Worm (Caenorhabditis elegans) whole organism, midembryonic: ENCODE results near the gene btb-6.

Source experiments
- cog-1 ChIP-seq: sonication (generic microtip); optimal IDR thresholded peaks from 2 replicates; lab custom pipeline; 2016; ENCODE audit warnings: missing genetic modification characterization, missing compliant biosample characterization
- flt-1 ChIP-seq: fragments of 200-800 bp; sonication (Bioruptor generic); IDR thresholded peaks from 2 replicates; pipeline ENCODE4 v1.3.6; 2022; ENCODE audit warnings: missing genetic modification characterization, missing compliant biosample characterization
- med-1 ChIP-seq: sonication (generic microtip); optimal IDR thresholded peaks from 2 replicates; lab custom pipeline; 2017; ENCODE audit warnings: missing genetic modification characterization, mild to moderate bottlenecking, missing compliant biosample characterization, antibody characterized with exemption, missing genetic modification reagents; ENCODE audit not compliant: insufficient read depth
- ref-1 ChIP-seq: fragments of 200-800 bp; sonication (Bioruptor generic); conservative IDR thresholded peaks from 2 replicates; pipeline ENCODE4 v1.3.6; 2022; ENCODE audit warnings: missing genetic modification reagents, missing genetic modification characterization, missing compliant biosample characterization

DNA sequence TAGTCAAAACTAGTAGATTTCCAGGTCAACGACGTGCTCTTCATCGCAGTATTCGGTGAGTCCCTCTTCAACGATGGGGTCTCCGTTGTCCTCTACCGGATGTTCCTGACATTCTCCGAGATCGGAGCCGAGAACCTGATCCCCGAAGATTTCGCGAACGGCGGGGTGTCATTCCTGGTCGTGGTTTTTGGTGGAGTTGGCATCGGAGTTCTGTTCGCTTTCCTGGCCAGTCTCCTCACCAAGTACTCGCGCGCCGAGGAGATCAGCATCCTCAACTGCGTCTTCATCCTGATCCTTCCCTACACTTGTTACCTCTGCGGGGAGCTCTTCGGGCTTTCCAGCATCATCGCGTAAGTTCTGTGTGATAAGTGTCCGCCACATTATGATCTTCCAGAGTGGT is 42.4 kb upstream of the btb-6 start:
- no peak for TF ChIP-seq cog-1 (tag; lab: Kevin White, UChicago)
- TF ChIP-seq flt-1 (GFP tag; lab: Robert Waterston, UW) = no peak
- TF ChIP-seq med-1 (GFP tag; lab: Kevin White, UChicago) = no peak
- no peak for TF ChIP-seq ref-1
